Fruit fly (Drosophila melanogaster): ENCODE data around the gene Hr4.

dm6 chrX:1903968-1904367, 37.8 kb upstream of the Hr4 start:
- TF ChIP-seq CG14655 (GFP tag; optimal IDR thresholded peaks at IDR 0.05) (no peak), CG32121 (GFP tag; IDR thresholded peaks at IDR 0.05) (no peak), D1 (tag; optimal IDR thresholded peaks at IDR 0.05) (no peak), CG8159 (tag; optimal IDR thresholded peaks at IDR 0.05) (no peak), CG34367 (tag; optimal IDR thresholded peaks at IDR 0.05) (no peak), EcR (GFP tag; optimal IDR thresholded peaks at IDR 0.05) (no peak), CG4496 (GFP tag; IDR thresholded peaks at IDR 0.05) (no peak), Snoo (tag; optimal IDR thresholded peaks at IDR 0.05) (no peak), CG10348 (GFP tag; IDR thresholded peaks at IDR 0.05) (no peak)
